Worm (Caenorhabditis elegans): ENCODE data around the gene idpb-4.

Gene idpb-4

ce11 chrII:8741277-8741676, 3.9 kb upstream of the idpb-4 start:
- no peak for TF ChIP-seq med-1 (GFP tag; optimal IDR thresholded peaks at IDR 0.05; ENCODE audit: insufficient read depth)
- TF ChIP-seq ztf-29 (GFP tag; IDR thresholded peaks at IDR 0.05) = no peak
- no peak for TF ChIP-seq flt-1 (GFP tag; IDR thresholded peaks at IDR 0.05)
- no peak for TF ChIP-seq cog-1 (tag; optimal IDR thresholded peaks at IDR 0.05)
- no peak for TF ChIP-seq tab-1 (GFP tag; IDR thresholded peaks at IDR 0.05)
- no peak for TF ChIP-seq klf-2 (GFP tag; conservative IDR thresholded peaks at IDR 0.05)

DNA sequence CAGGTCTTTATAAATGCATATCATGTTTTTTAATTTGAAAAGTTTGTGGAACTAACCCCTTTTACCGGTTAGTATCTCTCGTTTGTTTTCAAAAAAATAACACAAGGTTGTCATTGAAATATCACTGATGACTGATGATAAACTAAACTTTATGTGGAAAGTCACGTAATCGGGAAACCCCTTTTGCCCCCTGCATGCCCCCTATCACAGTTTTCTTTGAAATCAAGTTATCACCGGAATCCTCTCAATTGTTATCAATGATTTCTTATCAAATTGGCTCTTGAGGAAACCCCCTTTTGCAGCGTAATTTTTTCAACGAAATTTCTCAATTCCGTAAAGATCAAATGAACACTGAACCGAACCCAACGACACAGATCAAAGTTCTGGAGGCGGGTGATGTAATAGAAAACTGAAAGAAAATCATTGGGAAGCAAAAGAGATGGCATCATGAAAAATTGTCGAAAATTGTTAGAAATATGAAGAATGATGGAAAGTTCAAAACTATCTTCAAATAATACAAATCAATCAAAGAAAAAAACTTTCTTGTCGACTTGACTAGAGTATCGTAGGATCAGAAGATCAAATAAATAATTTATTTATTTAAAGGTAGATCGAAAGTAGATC, 3.1 kb upstream of the idpb-4 start:
- TF ChIP-seq med-1 (GFP tag; optimal IDR thresholded peaks at IDR 0.05; ENCODE audit: insufficient read depth) (no peak), tab-1 (GFP tag; IDR thresholded peaks at IDR 0.05) (no peak), klf-2 (GFP tag; conservative IDR thresholded peaks at IDR 0.05) (no peak), ztf-23 (GFP tag; IDR thresholded peaks at IDR 0.05) (no peak), ztf-29 (GFP tag; IDR thresholded peaks at IDR 0.05) (no peak), ref-1 (GFP tag; conservative IDR thresholded peaks at IDR 0.05) (no peak), cog-1 (tag; optimal IDR thresholded peaks at IDR 0.05) (no peak), flt-1 (GFP tag; IDR thresholded peaks at IDR 0.05) (no peak), T22C8.4 (GFP tag; IDR thresholded peaks at IDR 0.05) (no peak)

DNA sequence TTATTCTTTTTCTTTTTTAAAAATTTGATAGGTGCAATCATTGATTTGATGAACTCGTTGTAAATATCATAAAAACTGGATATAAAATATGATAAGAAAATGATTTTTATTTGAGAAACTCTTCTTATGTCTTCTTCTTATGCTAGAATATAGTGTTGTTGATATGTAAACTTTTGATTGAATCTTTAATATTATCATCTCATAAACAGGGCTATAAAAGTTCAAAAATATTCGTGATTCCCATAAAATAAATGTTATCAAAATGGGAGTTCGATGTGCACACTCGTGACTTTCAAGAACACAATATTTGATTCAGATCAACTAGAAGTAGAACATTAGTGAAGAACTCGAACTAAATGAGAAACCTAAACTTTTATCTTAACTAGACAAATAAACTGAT, 1.6 kb upstream of the idpb-4 start:
- TF ChIP-seq tab-1 (GFP tag; IDR thresholded peaks at IDR 0.05) = no peak
- no peak for TF ChIP-seq klf-2 (GFP tag; conservative IDR thresholded peaks at IDR 0.05)
- no peak for TF ChIP-seq flt-1 (GFP tag; IDR thresholded peaks at IDR 0.05)
- TF ChIP-seq ztf-23 (GFP tag; IDR thresholded peaks at IDR 0.05) = no peak
- TF ChIP-seq ref-1 (GFP tag; conservative IDR thresholded peaks at IDR 0.05) = no peak
- TF ChIP-seq T22C8.4 (GFP tag; IDR thresholded peaks at IDR 0.05) = no peak
- TF ChIP-seq ztf-29 (GFP tag; IDR thresholded peaks at IDR 0.05) = no peak
- TF ChIP-seq med-1 (GFP tag; optimal IDR thresholded peaks at IDR 0.05; ENCODE audit: insufficient read depth) = no peak
- no peak for TF ChIP-seq cog-1 (tag; optimal IDR thresholded peaks at IDR 0.05)

ce11 chrII:8738244-8738643, 888 bp upstream of the idpb-4 start:
- TF ChIP-seq cog-1 (tag; optimal IDR thresholded peaks at IDR 0.05) (no peak), T22C8.4 (GFP tag; IDR thresholded peaks at IDR 0.05) (no peak), ztf-23 (GFP tag; IDR thresholded peaks at IDR 0.05) (no peak), med-1 (GFP tag; optimal IDR thresholded peaks at IDR 0.05; ENCODE audit: insufficient read depth) (no peak), ztf-29 (GFP tag; IDR thresholded peaks at IDR 0.05) (no peak), tab-1 (GFP tag; IDR thresholded peaks at IDR 0.05) (no peak), ref-1 (GFP tag; conservative IDR thresholded peaks at IDR 0.05) (no peak), flt-1 (GFP tag; IDR thresholded peaks at IDR 0.05) (no peak), klf-2 (GFP tag; conservative IDR thresholded peaks at IDR 0.05) (no peak)

DNA sequence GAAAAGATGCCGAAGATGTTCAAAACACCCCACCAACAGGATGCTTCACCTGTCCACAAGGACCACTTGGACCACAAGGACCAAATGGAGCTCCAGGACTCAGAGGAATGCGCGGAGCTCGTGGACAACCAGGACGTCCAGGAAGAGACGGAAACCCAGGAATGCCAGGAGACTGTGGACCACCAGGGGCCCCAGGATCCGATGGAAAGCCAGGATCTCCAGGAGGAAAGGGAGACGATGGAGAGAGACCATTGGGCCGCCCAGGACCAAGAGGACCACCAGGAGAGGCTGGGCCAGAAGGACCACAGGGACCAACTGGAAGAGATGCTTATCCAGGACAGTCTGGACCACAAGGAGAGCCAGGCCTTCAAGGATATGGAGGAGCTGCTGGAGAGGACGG, 3.7 kb downstream of the idpb-4 start:
- no peak for TF ChIP-seq flt-1 (GFP tag; IDR thresholded peaks at IDR 0.05)
- no peak for TF ChIP-seq ref-1 (GFP tag; conservative IDR thresholded peaks at IDR 0.05)
- no peak for TF ChIP-seq T22C8.4 (GFP tag; IDR thresholded peaks at IDR 0.05)
- no peak for TF ChIP-seq klf-2 (GFP tag; conservative IDR thresholded peaks at IDR 0.05)
- no peak for TF ChIP-seq med-1 (GFP tag; optimal IDR thresholded peaks at IDR 0.05; ENCODE audit: insufficient read depth)
- TF ChIP-seq tab-1 (GFP tag; IDR thresholded peaks at IDR 0.05) = no peak
- no peak for TF ChIP-seq ztf-29 (GFP tag; IDR thresholded peaks at IDR 0.05)
- TF ChIP-seq cog-1 (tag; optimal IDR thresholded peaks at IDR 0.05) = no peak
- TF ChIP-seq ztf-23 (GFP tag; IDR thresholded peaks at IDR 0.05) = no peak

DNA sequence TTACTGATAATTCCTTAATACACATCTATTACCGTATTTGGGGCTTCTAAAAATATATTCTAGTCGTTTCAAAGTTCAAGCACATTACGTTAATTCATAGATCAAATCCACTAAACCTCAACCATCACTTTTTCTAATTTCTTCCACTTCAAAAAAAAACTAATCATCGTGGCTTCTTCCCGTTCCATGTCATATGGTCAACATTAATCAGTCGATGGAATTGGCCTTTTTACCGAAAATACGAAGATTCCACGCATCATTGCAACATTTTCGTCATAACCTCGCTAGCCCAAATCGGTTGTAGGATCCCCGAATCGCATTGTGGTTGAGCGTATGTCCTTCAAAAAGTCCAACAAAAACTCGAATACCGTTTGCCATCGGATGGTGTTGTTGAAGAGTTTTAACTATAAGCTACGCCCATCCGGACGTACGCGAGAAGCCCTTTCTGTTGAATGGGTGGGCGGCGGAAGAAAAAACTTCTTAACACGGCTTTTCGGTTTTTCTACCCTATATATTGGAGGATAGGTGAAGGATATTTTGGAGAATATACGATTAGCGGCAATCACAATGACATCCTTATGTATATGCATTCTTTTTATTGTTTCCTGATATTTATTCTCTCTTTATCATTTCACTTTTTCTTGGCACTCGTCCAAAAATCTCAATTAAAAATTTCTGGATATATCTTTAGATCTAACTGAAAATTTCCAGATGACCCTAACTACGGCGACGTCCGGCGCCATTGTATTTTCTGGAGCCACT, 4.8 kb downstream of the idpb-4 start, which contains the start of gene rol-6:
TSS of gene rol-6 (plus strand) at position 712 of the 762 bp plus-strand sequence.
- no peak for TF ChIP-seq tab-1 (GFP tag; IDR thresholded peaks at IDR 0.05)
- TF ChIP-seq T22C8.4 (GFP tag; IDR thresholded peaks at IDR 0.05) = no peak
- no peak for TF ChIP-seq med-1 (GFP tag; optimal IDR thresholded peaks at IDR 0.05; ENCODE audit: insufficient read depth)
- no peak for TF ChIP-seq cog-1 (tag; optimal IDR thresholded peaks at IDR 0.05)

DNA sequence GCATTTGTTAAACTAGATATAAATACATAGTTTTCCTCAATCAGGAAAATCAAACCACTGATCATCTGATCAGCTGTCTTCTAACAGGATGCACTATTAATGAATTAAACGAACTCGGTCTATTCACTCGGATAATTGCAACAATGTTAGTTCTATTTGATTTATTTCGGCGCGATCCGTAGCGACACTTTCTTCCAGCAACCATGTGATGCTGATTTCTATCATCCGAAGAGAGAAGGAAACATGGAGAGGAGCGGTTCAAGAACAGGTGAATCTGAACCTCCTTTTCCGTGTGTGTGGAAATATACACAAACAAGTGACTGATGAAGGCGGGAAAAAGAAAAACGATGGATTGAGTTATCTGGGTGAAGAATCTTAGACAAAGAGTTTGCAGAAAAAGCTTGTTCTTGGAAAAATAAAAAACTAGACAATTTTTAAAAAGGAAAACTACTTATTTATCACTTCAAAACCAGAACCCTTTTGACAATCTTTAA, 5.6 kb downstream of the idpb-4 start:
- TF ChIP-seq med-1 (GFP tag; optimal IDR thresholded peaks at IDR 0.05; ENCODE audit: insufficient read depth) (no peak), tab-1 (GFP tag; IDR thresholded peaks at IDR 0.05) (no peak), klf-2 (GFP tag; conservative IDR thresholded peaks at IDR 0.05) (no peak), ztf-23 (GFP tag; IDR thresholded peaks at IDR 0.05) (no peak), ztf-29 (GFP tag; IDR thresholded peaks at IDR 0.05) (no peak), flt-1 (GFP tag; IDR thresholded peaks at IDR 0.05) (no peak), T22C8.4 (GFP tag; IDR thresholded peaks at IDR 0.05) (no peak), ref-1 (GFP tag; conservative IDR thresholded peaks at IDR 0.05) (no peak), cog-1 (tag; optimal IDR thresholded peaks at IDR 0.05) (no peak)

ce11 chrII:8730960-8731693, 6.2 kb downstream of the idpb-4 start:
- no peak for TF ChIP-seq flt-1 (GFP tag; IDR thresholded peaks at IDR 0.05)
- TF ChIP-seq tab-1 (GFP tag; IDR thresholded peaks at IDR 0.05) = no peak
- TF ChIP-seq ztf-23 (GFP tag; IDR thresholded peaks at IDR 0.05) = no peak
- no peak for TF ChIP-seq cog-1 (tag; optimal IDR thresholded peaks at IDR 0.05)
- TF ChIP-seq ref-1 (GFP tag; conservative IDR thresholded peaks at IDR 0.05) = no peak
- no peak for TF ChIP-seq T22C8.4 (GFP tag; IDR thresholded peaks at IDR 0.05)
- TF ChIP-seq klf-2 (GFP tag; conservative IDR thresholded peaks at IDR 0.05) = no peak
- no peak for TF ChIP-seq ztf-29 (GFP tag; IDR thresholded peaks at IDR 0.05)
- TF ChIP-seq med-1 (GFP tag; optimal IDR thresholded peaks at IDR 0.05; ENCODE audit: insufficient read depth) = no peak

DNA sequence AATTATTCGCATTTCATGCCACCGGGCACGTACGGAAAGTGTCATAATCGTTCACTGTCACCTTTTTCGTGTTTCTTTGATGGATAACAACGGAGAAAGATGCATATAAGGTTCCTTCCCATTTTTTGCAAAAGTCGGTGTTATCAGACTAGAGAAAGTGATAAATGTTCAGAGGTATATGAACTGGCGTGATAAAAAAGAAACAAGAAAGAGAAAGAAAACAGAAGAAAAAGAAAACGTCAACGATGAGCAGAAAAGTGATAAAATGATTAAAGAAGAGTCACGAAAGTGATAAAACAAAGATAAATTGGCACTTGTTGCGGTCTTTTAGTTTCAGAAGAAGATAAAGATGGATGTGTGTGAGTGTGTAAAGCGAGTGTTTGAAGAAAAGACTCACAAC, 7.1 kb downstream of the idpb-4 start:
- TF ChIP-seq ref-1 (GFP tag; conservative IDR thresholded peaks at IDR 0.05) = no peak
- TF ChIP-seq ztf-29 (GFP tag; IDR thresholded peaks at IDR 0.05) = no peak
- no peak for TF ChIP-seq ztf-23 (GFP tag; IDR thresholded peaks at IDR 0.05)
- no peak for TF ChIP-seq klf-2 (GFP tag; conservative IDR thresholded peaks at IDR 0.05)
- no peak for TF ChIP-seq flt-1 (GFP tag; IDR thresholded peaks at IDR 0.05)
- TF ChIP-seq cog-1 (tag; optimal IDR thresholded peaks at IDR 0.05) = no peak
- TF ChIP-seq T22C8.4 (GFP tag; IDR thresholded peaks at IDR 0.05) = no peak
- TF ChIP-seq med-1 (GFP tag; optimal IDR thresholded peaks at IDR 0.05; ENCODE audit: insufficient read depth) = no peak
- no peak for TF ChIP-seq tab-1 (GFP tag; IDR thresholded peaks at IDR 0.05)

All from whole organism, midembryonic.